Worm (Caenorhabditis elegans) whole organism, L4 larva: ENCODE data around the gene inx-8.

Experiments
- R02D3.7 ChIP-seq: fragments of 150-350 bp; sonication (generic microtip); optimal IDR thresholded peaks from 3 replicates; lab custom pipeline; 2014; ENCODE audit warnings: missing biosample characterization, missing genetic modification characterization
- ceh-62 ChIP-seq: sonication (generic microtip); optimal IDR thresholded peaks from 2 replicates; lab custom pipeline; 2017; ENCODE audit warnings: missing biosample characterization, missing genetic modification characterization
- lin-29 ChIP-seq: fragments of 200-800 bp; sonication (Bioruptor generic); IDR thresholded peaks from 2 replicates; pipeline ENCODE4 v1.3.6; 2022; ENCODE audit warnings: missing genetic modification reagents, missing genetic modification characterization, missing compliant biosample characterization
- nhr-25 ChIP-seq: sonication (generic microtip); optimal IDR thresholded peaks from 2 replicates; lab custom pipeline; 2017; ENCODE audit warnings: missing genetic modification characterization, mild to moderate bottlenecking, missing compliant biosample characterization, antibody characterized with exemption, moderate library complexity, borderline replicate concordance; ENCODE audit not compliant: insufficient read depth
- skn-1 ChIP-seq: fragments of 150-350 bp; optimal IDR thresholded peaks from 2 replicates; lab custom pipeline; 2014; ENCODE audit warnings: missing biosample characterization, missing genetic modification characterization

DNA sequence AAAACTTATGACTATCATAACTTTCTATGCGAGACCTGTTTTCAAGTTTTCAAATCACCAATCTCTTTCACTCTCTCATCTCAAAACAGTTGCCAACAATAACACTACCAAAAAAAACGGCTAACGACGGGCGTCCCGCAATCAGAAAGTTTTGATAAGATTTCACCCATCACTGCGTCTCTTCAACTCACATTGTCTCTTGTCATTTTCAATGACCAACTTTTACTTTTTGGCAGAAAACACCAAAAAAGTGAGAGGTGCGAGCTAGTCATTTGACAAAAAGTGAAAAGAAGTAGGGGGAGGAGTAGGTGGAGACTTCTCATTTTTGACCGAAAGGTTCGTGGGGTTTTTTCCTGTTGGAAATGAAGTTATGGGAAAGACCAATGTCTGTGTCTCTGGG is 45.0 kb downstream of the inx-8 start:
- no peak for TF ChIP-seq ceh-62 (tag; lab: Kevin White, UChicago)
- no peak for TF ChIP-seq lin-29 (GFP tag; lab: Robert Waterston, UW)
- no peak for TF ChIP-seq R02D3.7 (tag; lab: Kevin White, UChicago)
- TF ChIP-seq nhr-25 (tag; lab: Kevin White, UChicago) = no peak
- TF ChIP-seq skn-1 (tag; lab: Kevin White, UChicago) = no peak
